Worm (Caenorhabditis elegans) whole organism, L4/young adult: ENCODE results near the gene R12B2.13.

ENCODE experiments used
- W03F9.2 ChIP-seq: fragments of 150-350 bp; optimal IDR thresholded peaks from 2 replicates; lab custom pipeline; 2014; ENCODE audit warnings: missing biosample characterization, missing genetic modification characterization
- dao-5 ChIP-seq: sonication (generic microtip); optimal IDR thresholded peaks from 2 replicates; lab custom pipeline; 2016; ENCODE audit warnings: missing genotype, missing genetic modification characterization, moderate library complexity, missing compliant biosample characterization
- him-1 ChIP-seq: sonication (generic microtip); optimal IDR thresholded peaks from 2 replicates; lab custom pipeline; 2016; ENCODE audit warnings: missing genotype, missing genetic modification reagents, missing genetic modification characterization, missing compliant biosample characterization

ce11 chrIII:5836816-5837215 lies 3.5 kb upstream of the R12B2.13 start, which contains the start of gene W04D12.1:
- TF ChIP-seq W03F9.2 (tag; lab: Kevin White, UChicago) (no peak), him-1 (no peak), dao-5 (tag; lab: Kevin White, UChicago) (no peak)
